Fruit fly (Drosophila melanogaster): Measurements from ENCODE around the gene Lk.

DNA sequence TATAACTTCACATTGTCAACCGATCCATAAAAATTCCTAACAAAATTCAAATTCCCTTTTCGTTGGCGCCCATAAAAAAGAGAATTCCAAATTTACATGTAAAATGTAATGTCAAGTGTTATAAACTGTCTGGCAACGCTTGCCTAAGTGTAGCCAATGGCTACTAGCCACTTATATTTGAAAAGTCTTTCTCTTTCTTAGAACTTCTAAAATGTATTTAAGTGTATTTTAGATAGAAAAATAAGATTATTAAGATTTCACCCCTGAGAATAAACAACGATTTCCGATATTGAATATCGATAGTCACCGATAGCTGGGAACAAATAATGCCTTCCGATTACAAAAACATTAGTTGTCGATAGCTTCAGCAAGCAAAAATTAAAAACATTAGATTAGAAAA, 905 bp downstream of the Lk start, which contains the start of gene CG34039:
- TF ChIP-seq crol (GFP tag; IDR thresholded peaks at IDR 0.05) = no peak
- no peak for TF ChIP-seq Sox102F (GFP tag; optimal IDR thresholded peaks at IDR 0.05)
- TF ChIP-seq CG14667 (GFP tag; IDR thresholded peaks at IDR 0.05) = no peak
- no peak for TF ChIP-seq PHDP (tag; optimal IDR thresholded peaks at IDR 0.05)
- TF ChIP-seq CG2678 (tag; optimal IDR thresholded peaks at IDR 0.05) = no peak
- TF ChIP-seq MTF-1 (GFP tag; optimal IDR thresholded peaks at IDR 0.05; ENCODE audit: borderline replicate concordance) = no peak
- TF ChIP-seq CG10431 (GFP tag; optimal IDR thresholded peaks at IDR 0.05) = no peak
- no peak for TF ChIP-seq usp (GFP tag; optimal IDR thresholded peaks at IDR 0.05)
- no peak for TF ChIP-seq twi (tag; optimal IDR thresholded peaks at IDR 0.05)
- peak; percentile 74 for TF ChIP-seq CTCF (GFP tag; optimal IDR thresholded peaks at IDR 0.05)
- TF ChIP-seq cato (GFP tag; optimal IDR thresholded peaks at IDR 0.05; ENCODE audit: borderline replicate concordance) = no peak
- TF ChIP-seq Xbp1 (GFP tag; optimal IDR thresholded peaks at IDR 0.05) = no peak
